In the genomic region with DNA sequence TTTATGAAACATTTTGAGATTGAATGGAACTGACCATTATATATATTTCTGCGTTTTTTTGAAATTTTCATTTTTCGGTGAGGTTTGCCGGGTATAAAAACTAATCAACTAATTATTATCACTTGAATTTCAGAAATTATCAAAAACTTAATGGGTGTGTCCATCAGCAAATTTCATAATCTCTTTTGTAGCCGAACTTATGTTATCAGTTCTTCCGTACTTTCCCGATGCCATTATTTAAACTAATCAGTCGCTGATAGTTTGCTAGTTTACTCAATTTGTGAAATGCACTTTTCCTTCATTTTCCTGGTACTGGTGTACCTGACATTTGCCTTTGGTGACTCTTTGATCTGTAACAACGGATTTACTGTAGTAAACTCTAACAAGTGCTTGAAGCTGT, we compare ENCODE assay signal across 1 worm cellular context.
TF ChIP-seq lines count a peak whose summit lies in the region.

No protein-coding gene starts in this region.

TF ChIP-seq in whole organism, L4 larva, 104 proteins besides CTCF, POLR2A, EP300 and RAD21 (continued from another document):
- TF ChIP-seq T20F7.1 (GFP tag; optimal IDR thresholded peaks at IDR 0.05; lab: Kevin White, UChicago) (no peak), nhr-41 (GFP tag; IDR thresholded peaks at IDR 0.05; lab: Robert Waterston, UW) (no peak), lim-7 (GFP tag; IDR thresholded peaks at IDR 0.05; lab: Robert Waterston, UW) (no peak)
TF ChIP-seq in whole organism, L4 larva: peak in this region for 9.
